Fruit fly (Drosophila melanogaster) whole organism, embryonic: ENCODE measurements around the gene Taf10.

ENCODE experiments used
- Awh ChIP-seq: fragments of 200-800 bp; sonication (Bioruptor generic); IDR thresholded peaks from 2 replicates; pipeline ENCODE4, ENCODE4 v1.3.6; 2022; ENCODE audit warnings: missing biosample characterization, missing genetic modification characterization
- B-H1 ChIP-seq: fragments of 200-800 bp; sonication (Bioruptor generic); IDR thresholded peaks from 3 replicates; pipeline ENCODE4 v1.3.6; 2022; ENCODE audit warnings: missing biosample characterization, missing genetic modification characterization
- CG10431 ChIP-seq: fragments of 200-800 bp; sonication (Bioruptor generic); optimal IDR thresholded peaks from 3 replicates; lab custom pipeline; 2018; ENCODE audit warnings: missing biosample characterization, mild to moderate bottlenecking, missing genetic modification characterization
- CG10462 ChIP-seq: fragments of 200-800 bp; sonication (Bioruptor generic); optimal IDR thresholded peaks from 2 replicates; lab custom pipeline; 2016; ENCODE audit warnings: missing biosample characterization, missing genetic modification characterization
- CG12744 ChIP-seq: fragments of 200-800 bp; sonication (Bioruptor generic); optimal IDR thresholded peaks from 2 replicates; lab custom pipeline; 2016; ENCODE audit warnings: missing biosample characterization, missing genetic modification characterization
- CG13296 ChIP-seq: fragments of 200-800 bp; sonication (Bioruptor generic); optimal IDR thresholded peaks from 3 replicates; lab custom pipeline; 2018; ENCODE audit warnings: missing biosample characterization, mild to moderate bottlenecking, missing genetic modification characterization
- CG15073 ChIP-seq: fragments of 200-800 bp; sonication (Bioruptor generic); optimal IDR thresholded peaks from 2 replicates; lab custom pipeline; 2016; ENCODE audit warnings: missing biosample characterization, missing genetic modification characterization
- CG15269 ChIP-seq: fragments of 200-800 bp; sonication (Bioruptor generic); optimal IDR thresholded peaks from 2 replicates; lab custom pipeline; 2018; ENCODE audit warnings: missing biosample characterization, mild to moderate bottlenecking, missing genetic modification characterization, moderate library complexity
- CG17186 ChIP-seq: fragments of 200-800 bp; sonication (Bioruptor generic); optimal IDR thresholded peaks from 3 replicates; lab custom pipeline; 2017; ENCODE audit warnings: missing biosample characterization, missing genetic modification reagents, missing genetic modification characterization
- CG18011 ChIP-seq: fragments of 200-800 bp; sonication (Bioruptor generic); optimal IDR thresholded peaks from 2 replicates; lab custom pipeline; 2017; ENCODE audit warnings: missing biosample characterization, missing genetic modification characterization, mild to moderate bottlenecking, moderate library complexity, missing genotype
- CG18619 ChIP-seq: fragments of 200-800 bp; sonication (Bioruptor generic); optimal IDR thresholded peaks from 3 replicates; lab custom pipeline; 2017; ENCODE audit warnings: missing biosample characterization, mild to moderate bottlenecking, missing genetic modification characterization
- CG2120 ChIP-seq: fragments of 200-800 bp; sonication (Bioruptor generic); optimal IDR thresholded peaks from 3 replicates; lab custom pipeline; 2016; ENCODE audit warnings: missing biosample characterization, missing genetic modification characterization
- CG2678 ChIP-seq: fragments of 200-800 bp; sonication (Bioruptor generic); optimal IDR thresholded peaks from 3 replicates; lab custom pipeline; 2019; ENCODE audit warnings: missing biosample characterization, mild to moderate bottlenecking, missing genetic modification characterization, moderate library complexity
- CG3065 ChIP-seq: fragments of 200-800 bp; sonication (Bioruptor generic); optimal IDR thresholded peaks from 2 replicates; lab custom pipeline; 2016; ENCODE audit warnings: missing biosample characterization, missing genetic modification characterization
- CG32772 ChIP-seq: fragments of 200-800 bp; sonication (Bioruptor generic); IDR thresholded peaks from 2 replicates; pipeline ENCODE4 v1.3.6; 2022; ENCODE audit warnings: missing biosample characterization, missing genetic modification characterization
- CG33213 ChIP-seq: fragments of 200-800 bp; sonication (Bioruptor generic); optimal IDR thresholded peaks from 3 replicates; lab custom pipeline; 2016; ENCODE audit warnings: missing biosample characterization, missing genetic modification characterization
- CG5180 ChIP-seq: fragments of 200-800 bp; sonication (Bioruptor generic); optimal IDR thresholded peaks from 3 replicates; lab custom pipeline; 2017; ENCODE audit warnings: missing biosample characterization, missing genetic modification characterization, mild to moderate bottlenecking, moderate library complexity, missing genetic modification reagents
- CG6765 ChIP-seq: fragments of 200-800 bp; sonication (Bioruptor generic); optimal IDR thresholded peaks from 3 replicates; lab custom pipeline; 2017; ENCODE audit warnings: missing biosample characterization, mild to moderate bottlenecking, missing genetic modification characterization
- CG7556 ChIP-seq: fragments of 200-800 bp; sonication (Bioruptor generic); optimal IDR thresholded peaks from 2 replicates; lab custom pipeline; 2017; ENCODE audit warnings: missing biosample characterization, mild to moderate bottlenecking, missing genetic modification characterization
- CG8388 ChIP-seq: fragments of 200-800 bp; sonication (Bioruptor generic); optimal IDR thresholded peaks from 2 replicates; lab custom pipeline; 2019; ENCODE audit warnings: missing biosample characterization, mild to moderate bottlenecking, missing genetic modification characterization, moderate library complexity
- CG9932 ChIP-seq: fragments of 200-800 bp; sonication (Bioruptor generic); IDR thresholded peaks from 2 replicates; pipeline ENCODE4 v1.3.6; 2022; ENCODE audit warnings: missing biosample characterization, missing genetic modification characterization
- Camta ChIP-seq: fragments of 200-800 bp; sonication (Bioruptor generic); optimal IDR thresholded peaks from 2 replicates; lab custom pipeline; 2016; ENCODE audit warnings: missing biosample characterization, missing genetic modification characterization
- Deaf1 ChIP-seq: fragments of 200-800 bp; optimal IDR thresholded peaks from 3 replicates; lab custom pipeline; 2019; ENCODE audit warnings: missing biosample characterization, mild to moderate bottlenecking, missing genetic modification characterization, moderate library complexity
- Dip2 ChIP-seq: fragments of 200-800 bp; sonication (Bioruptor generic); IDR thresholded peaks from 2 replicates; pipeline ENCODE4 v1.3.6; 2022; ENCODE audit warnings: missing biosample characterization, missing genetic modification characterization
- Dip3 ChIP-seq: fragments of 200-800 bp; sonication (Bioruptor generic); optimal IDR thresholded peaks from 3 replicates; lab custom pipeline; 2016; ENCODE audit warnings: missing biosample characterization, missing genetic modification characterization
- Gsc ChIP-seq: fragments of 200-800 bp; sonication (Bioruptor generic); IDR thresholded peaks from 2 replicates; pipeline ENCODE4 v1.3.6; 2022; ENCODE audit warnings: missing biosample characterization, missing genetic modification characterization
- H2.0 ChIP-seq: fragments of 200-800 bp; sonication (Bioruptor generic); IDR thresholded peaks from 2 replicates; pipeline ENCODE4 v1.3.6; 2022; ENCODE audit warnings: missing biosample characterization, missing genetic modification characterization
- Hsf ChIP-seq: fragments of 200-800 bp; sonication (Bioruptor generic); optimal IDR thresholded peaks from 3 replicates; lab custom pipeline; 2016; ENCODE audit warnings: missing biosample characterization, missing genetic modification characterization
- Lhr ChIP-seq: fragments of 200-800 bp; sonication (Bioruptor generic); optimal IDR thresholded peaks from 3 replicates; lab custom pipeline; 2017; ENCODE audit warnings: mild to moderate bottlenecking, missing biosample characterization, missing genetic modification reagents, missing genetic modification characterization
- Mad ChIP-seq: fragments of 200-800 bp; sonication (Bioruptor generic); optimal IDR thresholded peaks from 2 replicates; lab custom pipeline; 2016; ENCODE audit warnings: missing biosample characterization, missing genetic modification characterization
- NC2β ChIP-seq: fragments of 200-800 bp; sonication (Bioruptor generic); optimal IDR thresholded peaks from 2 replicates; lab custom pipeline; 2016; ENCODE audit warnings: missing biosample characterization, missing genetic modification characterization
- Opbp ChIP-seq: fragments of 200-800 bp; sonication (Bioruptor generic); IDR thresholded peaks from 3 replicates; pipeline ENCODE4 v1.3.6; 2022; ENCODE audit warnings: missing biosample characterization, missing genetic modification characterization; ENCODE audit not compliant: partially characterized antibody
- Rx ChIP-seq: fragments of 200-800 bp; sonication (Bioruptor generic); IDR thresholded peaks from 2 replicates; pipeline ENCODE4 v1.3.6; 2022; ENCODE audit warnings: missing biosample characterization, missing genetic modification characterization
- ab ChIP-seq: fragments of 200-800 bp; sonication (Bioruptor generic); optimal IDR thresholded peaks from 2 replicates; lab custom pipeline; 2016; ENCODE audit warnings: missing biosample characterization, missing genetic modification characterization
- bcd ChIP-seq: fragments of 200-800 bp; sonication (Bioruptor generic); optimal IDR thresholded peaks from 2 replicates; lab custom pipeline; 2017; ENCODE audit warnings: missing biosample characterization, mild to moderate bottlenecking, missing genetic modification characterization
- chn ChIP-seq: fragments of 200-800 bp; sonication (Bioruptor generic); optimal IDR thresholded peaks from 2 replicates; lab custom pipeline; 2016; ENCODE audit warnings: missing biosample characterization, missing genetic modification characterization
- dimm ChIP-seq: fragments of 200-800 bp; sonication (Bioruptor generic); IDR thresholded peaks from 2 replicates; pipeline ENCODE4 v1.3.6; 2022; ENCODE audit warnings: missing biosample characterization, missing genetic modification characterization
- ftz-f1 ChIP-seq: fragments of 200-800 bp; sonication (Bioruptor generic); optimal IDR thresholded peaks from 2 replicates; lab custom pipeline; 2016; ENCODE audit warnings: missing biosample characterization, missing genetic modification characterization
- her ChIP-seq: fragments of 200-800 bp; sonication (Bioruptor generic); optimal IDR thresholded peaks from 2 replicates; lab custom pipeline; 2016; ENCODE audit warnings: missing biosample characterization, missing genetic modification characterization
- ind ChIP-seq: fragments of 200-800 bp; sonication (Bioruptor generic); optimal IDR thresholded peaks from 3 replicates; lab custom pipeline; 2016; ENCODE audit warnings: missing biosample characterization, missing genetic modification characterization
- ken ChIP-seq: fragments of 200-800 bp; sonication (Bioruptor generic); IDR thresholded peaks from 3 replicates; pipeline ENCODE4 v1.3.6; 2022; ENCODE audit warnings: missing biosample characterization, missing genetic modification characterization
- kni ChIP-seq: fragments of 200-800 bp; sonication (Bioruptor generic); optimal IDR thresholded peaks from 3 replicates; lab custom pipeline; 2017; ENCODE audit warnings: mild to moderate bottlenecking, missing biosample characterization, missing genetic modification reagents, missing genetic modification characterization
- lov ChIP-seq, 2 experiments: fragments of 200-800 bp in 1 of 2; fragments of >200 bp in 1 of 2; sonication (Bioruptor generic) in 1 of 2; IDR thresholded peaks in 1 of 2; optimal IDR thresholded peaks in 1 of 2; 2 replicates in 1 of 2; 3 replicates in 1 of 2; pipeline versions ENCODE4 v1.3.6 to Lab custom; 2017 to 2022; ENCODE audit warnings: missing biosample characterization in 1 of 2, missing genetic modification characterization in 1 of 2
- nerfin-2 ChIP-seq: fragments of 200-800 bp; sonication (Bioruptor generic); IDR thresholded peaks from 2 replicates; pipeline ENCODE4 v1.3.6; 2022; ENCODE audit warnings: missing biosample characterization, missing genetic modification characterization; ENCODE audit not compliant: partially characterized antibody
- scrt ChIP-seq: fragments of 200-800 bp; sonication (Bioruptor generic); optimal IDR thresholded peaks from 2 replicates; lab custom pipeline; 2018; ENCODE audit warnings: missing biosample characterization, mild to moderate bottlenecking, missing genetic modification characterization, moderate library complexity
- seq ChIP-seq: fragments of 200-800 bp; sonication (Bioruptor generic); IDR thresholded peaks from 2 replicates; pipeline ENCODE4 v1.3.6; 2022; ENCODE audit warnings: missing biosample characterization, missing genetic modification characterization
- sim ChIP-seq: fragments of 200-800 bp; sonication (Bioruptor generic); IDR thresholded peaks from 2 replicates; pipeline ENCODE4 v1.3.6; 2022; ENCODE audit warnings: missing biosample characterization, missing genetic modification characterization
- sisA ChIP-seq: fragments of 200-800 bp; sonication (Bioruptor generic); IDR thresholded peaks from 2 replicates; pipeline ENCODE4 v1.3.6; 2022; ENCODE audit warnings: missing biosample characterization, missing genetic modification characterization
- tin ChIP-seq: fragments of 200-800 bp; sonication (Bioruptor generic); optimal IDR thresholded peaks from 3 replicates; lab custom pipeline; 2016; ENCODE audit warnings: missing biosample characterization, missing genetic modification characterization
- vfl ChIP-seq: fragments of 200-800 bp; sonication (Bioruptor generic); optimal IDR thresholded peaks from 2 replicates; lab custom pipeline; 2016; ENCODE audit warnings: missing biosample characterization, missing genetic modification characterization
- wdn ChIP-seq: fragments of 200-800 bp; sonication (Bioruptor generic); IDR thresholded peaks from 2 replicates; pipeline ENCODE4 v1.3.6; 2022; ENCODE audit warnings: missing biosample characterization, missing genetic modification characterization

Gene Taf10

DNA sequence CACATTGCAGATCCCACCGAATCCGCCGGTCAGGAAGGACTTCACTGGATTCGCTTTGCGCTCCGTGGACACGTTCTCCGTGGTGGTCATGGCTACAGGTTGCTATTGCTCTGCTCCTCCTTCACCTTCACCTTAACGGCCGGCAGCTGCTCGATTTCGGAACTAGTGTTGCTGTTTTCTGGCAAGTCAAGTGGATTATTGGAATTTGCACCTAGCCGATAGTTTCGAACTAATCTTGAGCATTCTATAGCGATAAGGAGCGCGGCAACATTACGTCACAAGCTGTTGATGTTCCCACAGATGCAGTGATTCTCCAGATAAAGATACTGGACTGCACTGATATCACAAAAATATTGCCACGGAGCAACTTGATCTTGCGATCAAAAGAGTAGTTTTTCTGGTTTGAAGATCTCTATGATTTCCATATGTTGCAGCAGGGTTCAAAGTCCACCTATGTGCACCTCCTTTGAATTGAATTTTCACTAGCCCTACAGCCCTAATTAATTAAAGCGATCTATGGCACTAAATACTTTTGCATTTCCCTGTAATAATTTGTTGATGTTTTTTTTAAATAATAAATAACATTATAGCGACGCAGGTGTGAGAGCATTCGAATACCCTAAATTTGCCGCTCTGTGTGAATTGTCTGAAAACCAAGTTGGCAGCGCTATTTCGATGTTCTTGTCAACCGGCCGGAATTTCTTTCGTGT is 1.9 kb downstream of the Taf10 start, which contains the start of the genes colt and HINT1 (continued):
- TF ChIP-seq CG10431: peak; percentile 22
- TF ChIP-seq Mad (GFP tag; lab: Kevin White, UChicago): no peak
- TF ChIP-seq Awh (GFP tag; lab: Robert Waterston, UW): no peak
- peak; percentile 45 for TF ChIP-seq CG17186
- peak; percentile 60 for TF ChIP-seq Deaf1 (tag; lab: Kevin White, UChicago)
- TF ChIP-seq CG7556 (GFP tag; lab: Kevin White, UChicago): no peak
- no peak for TF ChIP-seq H2.0
- no peak for TF ChIP-seq CG18619 (GFP tag; lab: Kevin White, UChicago)
- no peak for TF ChIP-seq Dip2 (GFP tag; lab: Robert Waterston, UW)
- peak; percentile 47 for TF ChIP-seq CG13296 (GFP tag; lab: Kevin White, UChicago)
- TF ChIP-seq CG10462 (GFP tag; lab: Kevin White, UChicago): no peak
- TF ChIP-seq CG12744 (GFP tag; lab: Kevin White, UChicago): no peak
- peak; percentile 33; the same call in 1 of the 2 replicates for TF ChIP-seq CG9932
- no peak for TF ChIP-seq nerfin-2 (GFP tag; lab: Robert Waterston, UW)
- no peak for TF ChIP-seq CG18011 (GFP tag; lab: Kevin White, UChicago)
- TF ChIP-seq her (GFP tag; lab: Kevin White, UChicago): peak; percentile 99
- no peak for TF ChIP-seq dimm
- no peak for TF ChIP-seq CG5180 (GFP tag; lab: Kevin White, UChicago)
- TF ChIP-seq wdn (GFP tag; lab: Robert Waterston, UW): no peak
- no peak for TF ChIP-seq sim
- no peak for TF ChIP-seq B-H1 (GFP tag; lab: Robert Waterston, UW)
- peak; percentile 31 for TF ChIP-seq CG2120 (GFP tag; lab: Kevin White, UChicago)
- no peak for TF ChIP-seq chn (GFP tag; lab: Kevin White, UChicago)
- TF ChIP-seq CG32772 (GFP tag; lab: Robert Waterston, UW): no peak
- TF ChIP-seq tin (GFP tag; lab: Kevin White, UChicago): no peak
- no peak for TF ChIP-seq Hsf
- TF ChIP-seq CG3065: no peak
- TF ChIP-seq CG8388 (GFP tag; lab: Kevin White, UChicago): no peak
- peak; percentile 53 for TF ChIP-seq CG33213 (GFP tag; lab: Kevin White, UChicago)
- TF ChIP-seq seq (GFP tag; lab: Robert Waterston, UW): no peak
- no peak for TF ChIP-seq vfl (GFP tag; lab: Kevin White, UChicago)
- TF ChIP-seq kni (GFP tag; lab: Kevin White, UChicago): peak; percentile 6
- no peak for TF ChIP-seq bcd
- no peak for TF ChIP-seq NC2β
- TF ChIP-seq CG2678: peak; percentile 28
- peak; percentile 47; the same call in 1 of the 3 replicates for TF ChIP-seq Opbp (GFP tag; lab: Robert Waterston, UW)
- TF ChIP-seq scrt (GFP tag; lab: Kevin White, UChicago): peak; percentile 19
- no peak for TF ChIP-seq Gsc
- TF ChIP-seq ab (GFP tag; lab: Kevin White, UChicago): no peak
- TF ChIP-seq ind: no peak
- no peak for TF ChIP-seq CG15269 (tag; lab: Kevin White, UChicago)
- TF ChIP-seq CG6765 (GFP tag; lab: Kevin White, UChicago): no peak
- TF ChIP-seq Lhr: peak; percentile 33
- no peak for TF ChIP-seq CG15073
- no peak for TF ChIP-seq lov (optimal IDR thresholded peaks at IDR 0.05; lab: Kevin White, UChicago)
- no peak for TF ChIP-seq lov (GFP tag; IDR thresholded peaks at IDR 0.05; lab: Robert Waterston, UW)
- TF ChIP-seq ftz-f1 (GFP tag; lab: Kevin White, UChicago): no peak
- no peak for TF ChIP-seq Rx (GFP tag; lab: Robert Waterston, UW)
- no peak for TF ChIP-seq sisA (GFP tag; lab: Robert Waterston, UW)
- TF ChIP-seq ken: no peak
- TF ChIP-seq Camta (GFP tag; lab: Kevin White, UChicago): no peak
- TF ChIP-seq Dip3 (GFP tag; lab: Kevin White, UChicago): no peak
